Worm (Caenorhabditis elegans) whole organism, L3 larva: ENCODE data around the gene R148.4.

Source experiments
- R02D3.7 ChIP-seq: fragments of 150-350 bp; optimal IDR thresholded peaks from 2 replicates; lab custom pipeline; 2014; ENCODE audit warnings: missing biosample characterization, missing genetic modification characterization
- aly-2 ChIP-seq: fragments of 150-350 bp; optimal IDR thresholded peaks from 2 replicates; lab custom pipeline; 2014; ENCODE audit warnings: missing biosample characterization, missing genetic modification characterization
- ceh-28 ChIP-seq: fragments of 150-350 bp; optimal IDR thresholded peaks from 2 replicates; lab custom pipeline; 2014; ENCODE audit warnings: missing biosample characterization, missing genetic modification reagents, missing genetic modification characterization
- ceh-82 ChIP-seq: fragments of 150-350 bp; optimal IDR thresholded peaks from 2 replicates; lab custom pipeline; 2014; ENCODE audit warnings: missing biosample characterization, missing genetic modification characterization
- ceh-9 ChIP-seq: sonication (generic microtip); optimal IDR thresholded peaks from 2 replicates; lab custom pipeline; 2018; ENCODE audit warnings: missing biosample characterization, missing genetic modification characterization
- elt-1 ChIP-seq: fragments of 150-350 bp; optimal IDR thresholded peaks from 2 replicates; lab custom pipeline; 2014; ENCODE audit warnings: missing biosample characterization, missing genetic modification characterization
- elt-2 ChIP-seq: sonication (generic microtip); optimal IDR thresholded peaks from 2 replicates; lab custom pipeline; 2016; ENCODE audit warnings: missing genetic modification reagents, mild to moderate bottlenecking, missing genetic modification characterization, missing compliant biosample characterization
- elt-3 ChIP-seq, 3 experiments: fragments of 150-350 bp in 1 of 3; sonication (generic microtip) in 2 of 3; optimal IDR thresholded peaks; 2 replicates in 2 of 3; 4 replicates in 1 of 3; lab custom pipeline; 2014 to 2017; ENCODE audit warnings: missing biosample characterization in 3 of 3, missing genetic modification characterization in 3 of 3
- eor-1 ChIP-seq, 2 experiments: fragments of 150-350 bp; optimal IDR thresholded peaks; 2 replicates each; lab custom pipeline; 2014 to 2018; ENCODE audit warnings: missing biosample characterization in 2 of 2, missing genetic modification characterization in 2 of 2
- fkh-10 ChIP-seq: sonication (generic microtip); optimal IDR thresholded peaks from 2 replicates; lab custom pipeline; 2017; ENCODE audit warnings: missing biosample characterization, missing genetic modification reagents, missing genetic modification characterization
- fkh-2 ChIP-seq: fragments of 150-350 bp; optimal IDR thresholded peaks from 2 replicates; lab custom pipeline; 2014; ENCODE audit warnings: missing biosample characterization, missing genetic modification reagents, missing genetic modification characterization
- hmg-11 ChIP-seq: sonication (generic microtip); optimal IDR thresholded peaks from 2 replicates; lab custom pipeline; 2016; ENCODE audit warnings: missing genetic modification characterization, missing compliant biosample characterization
- jun-1 ChIP-seq: fragments of 150-350 bp; optimal IDR thresholded peaks from 2 replicates; lab custom pipeline; 2014; ENCODE audit warnings: missing biosample characterization, missing genetic modification reagents, missing genetic modification characterization
- lin-15B ChIP-seq: fragments of 150-350 bp; optimal IDR thresholded peaks from 2 replicates; lab custom pipeline; 2014; ENCODE audit warnings: missing biosample characterization, missing genetic modification characterization
- lin-39 ChIP-seq: fragments of 150-350 bp; optimal IDR thresholded peaks from 2 replicates; lab custom pipeline; 2018; ENCODE audit warnings: missing biosample characterization, missing genetic modification reagents, missing genetic modification characterization
- mdl-1 ChIP-seq: fragments of 150-350 bp; optimal IDR thresholded peaks from 2 replicates; lab custom pipeline; 2014; ENCODE audit warnings: missing biosample characterization, missing genetic modification characterization
- nfya-1 ChIP-seq: sonication (generic microtip); optimal IDR thresholded peaks from 2 replicates; lab custom pipeline; 2017; ENCODE audit warnings: missing genetic modification characterization, mild to moderate bottlenecking, missing compliant biosample characterization, antibody characterized with exemption, moderate library complexity; ENCODE audit not compliant: insufficient read depth
- nhr-11 ChIP-seq: fragments of 150-350 bp; optimal IDR thresholded peaks from 2 replicates; lab custom pipeline; 2014; ENCODE audit warnings: missing biosample characterization, missing genetic modification characterization
- nhr-12 ChIP-seq: fragments of 150-350 bp; optimal IDR thresholded peaks from 2 replicates; lab custom pipeline; 2014; ENCODE audit warnings: missing biosample characterization, missing genetic modification characterization
- nhr-23 ChIP-seq: fragments of 150-350 bp; optimal IDR thresholded peaks from 2 replicates; lab custom pipeline; 2014; ENCODE audit warnings: missing biosample characterization, missing genetic modification reagents, missing genetic modification characterization
- nhr-25 ChIP-seq: sonication (generic microtip); optimal IDR thresholded peaks from 2 replicates; lab custom pipeline; 2017; ENCODE audit warnings: missing biosample characterization, missing genetic modification characterization
- nhr-28 ChIP-seq: fragments of 150-350 bp; optimal IDR thresholded peaks from 2 replicates; lab custom pipeline; 2014; ENCODE audit warnings: missing biosample characterization, missing genetic modification characterization
- nhr-43 ChIP-seq: sonication (generic microtip); optimal IDR thresholded peaks from 2 replicates; lab custom pipeline; 2016; ENCODE audit warnings: mild to moderate bottlenecking, missing genetic modification characterization, missing compliant biosample characterization; ENCODE audit not compliant: poor library complexity, severe bottlenecking
- nhr-67 ChIP-seq: fragments of 150-350 bp; optimal IDR thresholded peaks from 2 replicates; lab custom pipeline; 2014; ENCODE audit warnings: missing biosample characterization, missing genetic modification characterization
- nhr-76 ChIP-seq: fragments of 150-350 bp; sonication (generic microtip); optimal IDR thresholded peaks from 5 replicates; lab custom pipeline; 2014; ENCODE audit warnings: missing biosample characterization, missing genetic modification characterization
- nhr-77 ChIP-seq: fragments of 150-350 bp; optimal IDR thresholded peaks from 2 replicates; lab custom pipeline; 2014; ENCODE audit warnings: missing biosample characterization, missing genetic modification characterization
- pqm-1 ChIP-seq: fragments of 150-350 bp; optimal IDR thresholded peaks from 2 replicates; lab custom pipeline; 2017; ENCODE audit warnings: missing biosample characterization, missing genetic modification characterization, inconsistent platforms
- sea-2 ChIP-seq: fragments of 150-350 bp; sonication (generic microtip); optimal IDR thresholded peaks from 4 replicates; lab custom pipeline; 2014; ENCODE audit warnings: missing biosample characterization, missing genetic modification reagents, missing genetic modification characterization
- snpc-4 ChIP-seq: fragments of 150-350 bp; optimal IDR thresholded peaks from 2 replicates; lab custom pipeline; 2014; ENCODE audit warnings: missing biosample characterization, missing genetic modification characterization
- tbx-2 ChIP-seq: sonication (generic microtip); optimal IDR thresholded peaks from 2 replicates; lab custom pipeline; 2016; ENCODE audit warnings: mild to moderate bottlenecking, missing genetic modification characterization, missing compliant biosample characterization
- unc-39 ChIP-seq: sonication (generic microtip); optimal IDR thresholded peaks from 4 replicates; lab custom pipeline; 2017; ENCODE audit warnings: missing biosample characterization, missing genetic modification characterization
- unc-62 ChIP-seq: fragments of 150-350 bp; sonication (generic microtip); optimal IDR thresholded peaks from 4 replicates; lab custom pipeline; 2014; ENCODE audit warnings: missing biosample characterization, missing genetic modification reagents, missing genetic modification characterization
- zag-1 ChIP-seq: fragments of 150-350 bp; optimal IDR thresholded peaks from 2 replicates; lab custom pipeline; 2014; ENCODE audit warnings: missing biosample characterization, missing genetic modification characterization
- ztf-11 ChIP-seq: fragments of 150-350 bp; optimal IDR thresholded peaks from 2 replicates; lab custom pipeline; 2014; ENCODE audit warnings: missing biosample characterization, missing genetic modification characterization

Gene R148.4

DNA sequence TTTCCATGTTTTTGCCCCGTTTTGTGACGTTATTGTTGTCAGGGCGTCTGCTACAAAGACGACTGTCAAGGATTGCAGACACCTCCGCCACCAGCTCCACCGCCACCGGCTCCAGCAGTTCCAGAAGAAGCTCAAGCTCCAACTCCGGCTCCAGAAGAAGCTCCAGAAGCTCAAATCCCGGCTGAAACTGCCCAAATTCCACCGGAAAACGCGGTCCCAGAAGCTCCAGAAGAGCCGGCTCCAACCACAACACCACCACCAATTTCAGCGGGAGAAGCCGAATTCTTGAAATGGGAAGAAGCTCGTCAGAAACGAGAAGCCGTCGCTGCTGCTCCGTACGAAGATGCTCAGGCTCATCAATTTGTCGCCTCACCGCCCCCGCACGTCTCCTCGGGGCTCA, 5.4 kb downstream of the R148.4 start:
- TF ChIP-seq jun-1 (tag; lab: Kevin White, UChicago) (no peak), nhr-43 (tag; lab: Kevin White, UChicago) (no peak), elt-3 (tag; optimal IDR thresholded peaks at IDR 0.05; lab: Kevin White, UChicago) (no peak), aly-2 (tag; lab: Kevin White, UChicago) (no peak), tbx-2 (tag; lab: Kevin White, UChicago) (no peak), hmg-11 (tag; lab: Kevin White, UChicago) (no peak), nhr-67 (tag; lab: Kevin White, UChicago) (no peak), zag-1 (tag; lab: Kevin White, UChicago) (no peak), sea-2 (no peak), ceh-28 (no peak)

DNA sequence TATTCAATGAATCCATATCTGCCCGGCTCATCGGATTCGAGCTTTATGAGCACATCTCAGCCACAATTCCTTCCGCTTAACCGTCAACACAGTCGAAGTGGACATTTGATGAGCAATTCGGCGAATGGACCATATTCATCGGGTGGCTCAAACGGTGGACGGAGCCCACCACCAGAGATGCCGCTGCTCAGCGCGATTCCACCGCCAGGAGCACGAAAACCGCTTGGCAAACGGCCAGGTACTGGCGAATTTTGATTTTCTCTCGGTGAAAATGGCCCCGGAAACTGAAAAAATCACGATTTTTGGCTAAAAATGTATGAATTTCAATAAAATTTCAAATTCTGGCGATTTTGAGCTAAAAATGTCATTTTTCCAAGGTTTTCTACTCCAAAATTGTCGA, 8.5 kb downstream of the R148.4 start:
- TF ChIP-seq nfya-1 (tag; lab: Kevin White, UChicago) (no peak), nhr-77 (tag; lab: Kevin White, UChicago) (no peak), pqm-1 (tag; lab: Kevin White, UChicago) (no peak), nhr-23 (tag; lab: Kevin White, UChicago) (no peak), nhr-76 (no peak), unc-39 (tag; lab: Kevin White, UChicago) (no peak), fkh-2 (tag; lab: Kevin White, UChicago) (no peak), nhr-11 (tag; lab: Kevin White, UChicago) (no peak), fkh-10 (GFP tag; lab: Kevin White, UChicago) (no peak), eor-1 (tag; optimal IDR thresholded peaks at IDR 0.05; lab: Kevin White, UChicago) (no peak), mdl-1 (no peak), ceh-82 (tag; lab: Kevin White, UChicago) (no peak), nhr-25 (tag; lab: Kevin White, UChicago) (no peak), zag-1 (tag; lab: Kevin White, UChicago) (no peak), unc-62 (GFP tag; lab: Kevin White, UChicago) (no peak), elt-3 (tag; optimal IDR thresholded peaks at IDR 0.05; lab: Kevin White, UChicago) (no peak), nhr-28 (tag; lab: Kevin White, UChicago) (no peak), lin-15B (tag; lab: Kevin White, UChicago) (no peak), nhr-12 (tag; lab: Kevin White, UChicago) (no peak), snpc-4 (tag; lab: Kevin White, UChicago) (no peak)

DNA sequence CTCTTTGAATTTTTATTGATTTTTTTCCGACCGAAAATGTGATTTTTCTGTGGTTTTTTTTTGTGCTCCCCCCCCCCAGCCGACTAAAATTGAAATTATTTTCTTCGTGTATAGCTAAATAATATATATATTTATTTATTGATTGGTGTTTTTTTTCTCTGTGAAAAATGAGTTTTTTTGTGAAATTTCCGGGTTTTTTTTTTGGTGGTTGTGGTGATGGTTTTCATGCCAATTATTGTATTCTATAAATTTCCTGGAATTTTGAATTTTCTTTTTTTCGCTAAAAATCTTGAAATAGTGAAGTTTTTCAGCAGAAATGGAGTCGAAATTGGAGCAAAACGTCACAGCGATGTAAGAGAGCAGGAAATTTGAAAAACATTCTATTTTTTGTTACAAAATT, 12.0 kb downstream of the R148.4 start, which contains the start of gene lmtr-5:
TSS of gene lmtr-5 (plus strand) at position 301 of the 400 bp plus-strand sequence.
- no peak for TF ChIP-seq nhr-43 (tag; lab: Kevin White, UChicago)
- TF ChIP-seq ztf-11 = no peak
- no peak for TF ChIP-seq lin-15B (tag; lab: Kevin White, UChicago)
- TF ChIP-seq elt-1 = no peak
- TF ChIP-seq nhr-11 (tag; lab: Kevin White, UChicago) = no peak
- TF ChIP-seq unc-39 (tag; lab: Kevin White, UChicago) = no peak
- TF ChIP-seq pqm-1 (tag; lab: Kevin White, UChicago) = no peak
- no peak for TF ChIP-seq hmg-11 (tag; lab: Kevin White, UChicago)
- no peak for TF ChIP-seq tbx-2 (tag; lab: Kevin White, UChicago)
- no peak for TF ChIP-seq lin-39 (tag; lab: Kevin White, UChicago)
- no peak for TF ChIP-seq nhr-25 (tag; lab: Kevin White, UChicago)
- TF ChIP-seq nfya-1 (tag; lab: Kevin White, UChicago) = no peak
- no peak for TF ChIP-seq nhr-23 (tag; lab: Kevin White, UChicago)
- no peak for TF ChIP-seq elt-3 (tag; optimal IDR thresholded peaks at IDR 0.05; lab: Kevin White, UChicago)
- no peak for TF ChIP-seq elt-2 (tag; lab: Kevin White, UChicago)
- TF ChIP-seq ceh-9 (tag; lab: Kevin White, UChicago) = no peak
- TF ChIP-seq snpc-4 (tag; lab: Kevin White, UChicago) = no peak
- no peak for TF ChIP-seq nhr-12 (tag; lab: Kevin White, UChicago)
- TF ChIP-seq ceh-82 (tag; lab: Kevin White, UChicago) = no peak
- no peak for TF ChIP-seq nhr-28 (tag; lab: Kevin White, UChicago)

DNA sequence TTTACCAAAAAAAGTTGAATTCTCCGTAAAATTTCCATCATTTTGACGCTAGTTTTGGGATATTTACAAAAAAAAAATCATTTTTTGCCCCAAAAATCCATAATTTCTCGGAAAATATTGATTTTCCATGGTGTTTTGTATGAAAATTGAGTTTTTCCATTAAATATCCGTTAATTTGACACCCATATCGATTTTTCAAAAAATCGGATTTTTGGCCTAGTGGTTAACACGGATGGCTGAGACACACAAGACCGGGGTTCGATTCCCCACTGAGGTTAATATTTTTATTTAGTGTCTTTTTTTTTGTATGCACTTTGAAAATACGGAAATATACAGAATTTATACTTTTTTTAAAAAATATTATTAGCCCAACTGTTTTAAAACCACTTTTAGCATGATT, 13.8 kb downstream of the R148.4 start:
- TF ChIP-seq elt-1 = no peak
- no peak for TF ChIP-seq unc-62 (GFP tag; lab: Kevin White, UChicago)
- TF ChIP-seq fkh-2 (tag; lab: Kevin White, UChicago) = no peak
- TF ChIP-seq nhr-12 (tag; lab: Kevin White, UChicago) = no peak
- TF ChIP-seq R02D3.7 (tag; lab: Kevin White, UChicago) = no peak
- TF ChIP-seq fkh-10 (GFP tag; lab: Kevin White, UChicago) = no peak
- TF ChIP-seq nhr-25 (tag; lab: Kevin White, UChicago) = no peak
- no peak for TF ChIP-seq tbx-2 (tag; lab: Kevin White, UChicago)
- no peak for TF ChIP-seq unc-39 (tag; lab: Kevin White, UChicago)
- no peak for TF ChIP-seq ceh-28
